Worm (Caenorhabditis elegans): ENCODE measurements around the gene C35D10.1.
A peak's percentile ranks its signal among the peaks of the same experiment; 100 is the strongest.

The C35D10.1 gene

ce11 chrIII:4924134-4924533, 44.6 kb downstream of the C35D10.1 start:
- TF ChIP-seq Y53G8AR.9 (GFP tag; conservative IDR thresholded peaks at IDR 0.05): no peak
- TF ChIP-seq egl-44 (GFP tag; IDR thresholded peaks at IDR 0.05): no peak
- no peak for TF ChIP-seq lin-40 (tag; optimal IDR thresholded peaks at IDR 0.05)
- TF ChIP-seq madf-3 (GFP tag; IDR thresholded peaks at IDR 0.05): no peak
- TF ChIP-seq F22D6.2 (tag; optimal IDR thresholded peaks at IDR 0.05): no peak

- TF ChIP-seq F23B12.7 (tag; optimal IDR thresholded peaks at IDR 0.05; ENCODE audit: insufficient read depth) (no peak), tlf-1 (GFP tag; optimal IDR thresholded peaks at IDR 0.05) (peak; percentile 77), snpc-1.1 (tag; optimal IDR thresholded peaks at IDR 0.05; ENCODE audit: insufficient read depth) (peak; percentile 40), ceh-100 (GFP tag; IDR thresholded peaks at IDR 0.05) (peak; percentile 50), hmg-1.2 (GFP tag; IDR thresholded peaks at IDR 0.05) (peak; percentile 48), egrh-3 (GFP tag; IDR thresholded peaks at IDR 0.05) (peak; percentile 43; the same call in 1 of the 2 replicates), let-607 (tag; optimal IDR thresholded peaks at IDR 0.05) (peak in 1 of 2 experiments; percentile 32), nhr-80 (tag; optimal IDR thresholded peaks at IDR 0.05) (peak; percentile 30), hlh-26 (GFP tag; conservative IDR thresholded peaks at IDR 0.05) (no peak), ekl-4 (GFP tag; IDR thresholded peaks at IDR 0.05) (peak; percentile 65; the same call in 1 of the 2 replicates), pbrm-1 (GFP tag; IDR thresholded peaks at IDR 0.05) (peak; percentile 65; the same call in 1 of the 2 replicates), unc-130 (GFP tag; optimal IDR thresholded peaks at IDR 0.05) (peak; percentile 95), F39B2.1 (GFP tag; IDR thresholded peaks at IDR 0.05) (peak; percentile 81; the same call in 1 of the 2 replicates), nhr-120 (GFP tag; IDR thresholded peaks at IDR 0.05) (no peak), ztf-28 (GFP tag; IDR thresholded peaks at IDR 0.05) (peak; percentile 81; the same call in 1 of the 2 replicates), mcd-1 (GFP tag; IDR thresholded peaks at IDR 0.05) (peak; percentile 83), sea-2 (GFP tag; IDR thresholded peaks at IDR 0.05) (no peak), ztf-6 (GFP tag; IDR thresholded peaks at IDR 0.05) (no peak), lin-35 (GFP tag; optimal IDR thresholded peaks at IDR 0.05) (peak; percentile 29 to 89 (median 79)), die-1 (tag; optimal IDR thresholded peaks at IDR 0.05) (no peak), B0035.1 (tag; optimal IDR thresholded peaks at IDR 0.05) (no peak), lsl-1 (GFP tag; optimal IDR thresholded peaks at IDR 0.05) (peak; percentile 75), Y67H2A.10 (GFP tag; conservative IDR thresholded peaks at IDR 0.05) (peak; percentile 45; the same call in 1 of the 2 replicates), nhr-90 (tag; optimal IDR thresholded peaks at IDR 0.05) (no peak), somi-1 (GFP tag; optimal IDR thresholded peaks at IDR 0.05) (no peak), F22D6.2 (tag; optimal IDR thresholded peaks at IDR 0.05) (peak; percentile 43), ztf-25 (GFP tag; IDR thresholded peaks at IDR 0.05) (peak; percentile 87), Y79H2A.3 (GFP tag; conservative IDR thresholded peaks at IDR 0.05) (no peak), dpl-1 (GFP tag; optimal IDR thresholded peaks at IDR 0.05) (peak; percentile 92), rcor-1 (GFP tag; IDR thresholded peaks at IDR 0.05) (peak; percentile 81), C17E4.6 (GFP tag; IDR thresholded peaks at IDR 0.05) (peak; percentile 59; the same call in 1 of the 2 replicates), ztf-26 (tag; optimal IDR thresholded peaks at IDR 0.05) (no peak), F49E8.2 (tag; optimal IDR thresholded peaks at IDR 0.05; ENCODE audit: insufficient read depth) (no peak), ceh-79 (tag; optimal IDR thresholded peaks at IDR 0.05) (no peak), efl-1 (GFP tag; optimal IDR thresholded peaks at IDR 0.05) (peak; percentile 92), tbp1 (GFP tag; optimal IDR thresholded peaks at IDR 0.05) (peak; percentile 48), B0019.2 (GFP tag; conservative IDR thresholded peaks at IDR 0.05) (peak; percentile 72), sptf-2 (GFP tag; optimal IDR thresholded peaks at IDR 0.05) (peak; percentile 84), ccch-3 (GFP tag; optimal IDR thresholded peaks at IDR 0.05) (no peak), ceh-58 (GFP tag; IDR thresholded peaks at IDR 0.05) (no peak), egl-44 (GFP tag; IDR thresholded peaks at IDR 0.05) (peak; percentile 69; the same call in 1 of the 2 replicates), ztf-22 (GFP tag; optimal IDR thresholded peaks at IDR 0.05) (no peak)
These were observed 50.7 kb downstream of the C35D10.1 start, which contains the start of gene set-2 for ce11 chrIII:4930154-4930679. Gene set-2, minus strand, starts transcription at chrIII:4930204.
